ENCODE assay signal across 1 worm cellular context in the genomic region with DNA sequence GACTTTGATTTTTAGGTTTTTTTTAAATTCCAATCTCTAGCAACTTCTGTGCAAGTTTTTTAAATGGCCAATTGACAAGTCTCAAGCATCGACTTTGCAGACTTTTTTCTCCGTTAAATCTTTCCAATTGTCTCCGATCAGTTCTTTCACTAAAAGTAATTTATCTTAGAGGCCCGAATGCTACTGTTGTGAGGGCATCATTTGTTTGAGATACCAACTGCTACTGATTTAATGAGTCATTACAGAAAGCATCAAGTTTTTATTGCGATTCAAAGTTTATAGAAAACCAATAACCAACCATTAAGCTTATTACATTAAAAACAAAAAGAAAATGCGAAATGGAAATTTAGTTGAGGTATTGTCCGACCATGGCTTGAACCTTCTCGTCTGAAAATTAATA.
TF ChIP-seq lines count a peak whose summit lies in the region.

No protein-coding gene starts in this region.

TF ChIP-seq in whole organism, L1 larva, 84 proteins besides CTCF, POLR2A, EP300 and RAD21 (continued from another document):
- no peak for TF ChIP-seq ets-5 (GFP tag; IDR thresholded peaks at IDR 0.05; lab: Robert Waterston, UW)
